Worm (Caenorhabditis elegans): Measurements from ENCODE around the gene K07F5.6.

ce11 chrIV:9869344-9869743, 22.9 kb upstream of the K07F5.6 start:
- TF ChIP-seq tra-4 (tag; optimal IDR thresholded peaks at IDR 0.05) (no peak), ama-1 (optimal IDR thresholded peaks at IDR 0.05) (no peak), pes-1 (GFP tag; IDR thresholded peaks at IDR 0.05) (no peak), tbx-11 (GFP tag; IDR thresholded peaks at IDR 0.05) (no peak), sea-1 (GFP tag; conservative IDR thresholded peaks at IDR 0.05) (no peak), hmbx-1 (tag; optimal IDR thresholded peaks at IDR 0.05) (no peak), ets-7 (tag; optimal IDR thresholded peaks at IDR 0.05) (no peak), ceh-36 (tag; optimal IDR thresholded peaks at IDR 0.05) (no peak)
